Worm (Caenorhabditis elegans): Measurements from ENCODE around the gene bath-33.
"Not testable (repeated sequence)": the region's sequence is repeated elsewhere in the genome, so short reads cannot be mapped to it uniquely, and the experiment has no call there.

Gene bath-33

DNA sequence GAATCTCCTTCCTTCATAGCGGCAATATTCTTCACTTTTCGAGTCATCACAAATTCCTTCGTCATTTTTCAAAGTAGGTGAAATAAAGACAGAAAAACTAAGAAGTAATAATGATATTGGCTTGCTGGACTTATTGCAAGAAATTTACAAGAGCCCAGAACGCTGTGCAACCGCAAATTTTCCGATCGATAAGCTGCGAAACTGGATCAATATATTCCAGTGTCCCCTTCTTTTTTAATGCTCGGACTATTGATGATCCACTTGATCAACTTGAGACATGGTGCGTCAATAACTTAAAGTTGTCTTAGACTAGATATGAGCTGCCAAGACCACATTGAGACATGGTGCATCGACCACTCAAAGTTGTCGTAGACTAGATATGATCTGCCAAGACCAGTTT lies at the start of gene bath-33:
TSS of gene bath-33 (minus strand) at position 101 of the 400 bp plus-strand sequence.
- TF ChIP-seq ref-1 (GFP tag; conservative IDR thresholded peaks at IDR 0.05), result no peak

DNA sequence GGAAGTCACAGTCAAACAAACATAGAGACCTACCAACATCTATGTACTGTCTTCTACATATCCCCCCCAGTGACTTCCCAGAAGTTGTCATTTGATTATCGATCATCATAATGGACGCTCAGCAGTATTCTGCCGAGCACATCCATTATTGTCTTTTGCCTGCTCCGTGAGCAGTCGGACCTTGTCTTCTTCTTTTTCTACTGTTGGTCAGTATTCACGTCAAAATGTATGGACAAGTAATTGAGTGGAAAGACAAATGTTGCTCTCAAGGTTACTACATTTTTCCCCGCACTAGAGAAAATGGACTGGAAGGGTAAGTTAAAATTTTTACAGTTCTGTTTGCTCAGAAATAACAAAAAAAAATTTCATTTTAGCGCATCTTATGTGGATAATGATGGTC lies 48.9 kb upstream of the bath-33 start, which contains the start of gene btb-12:
TSS of gene btb-12 (plus strand) at position 301 of the 400 bp plus-strand sequence.
- TF ChIP-seq cog-1 (tag; optimal IDR thresholded peaks at IDR 0.05) (no peak), ztf-23 (GFP tag; IDR thresholded peaks at IDR 0.05) (no peak), med-1 (GFP tag; optimal IDR thresholded peaks at IDR 0.05; ENCODE audit: insufficient read depth) (no peak), ref-1 (GFP tag; conservative IDR thresholded peaks at IDR 0.05) (no peak), T22C8.4 (GFP tag; IDR thresholded peaks at IDR 0.05) (no peak), tab-1 (GFP tag; IDR thresholded peaks at IDR 0.05) (no peak), klf-2 (GFP tag; conservative IDR thresholded peaks at IDR 0.05) (no peak), flt-1 (GFP tag; IDR thresholded peaks at IDR 0.05) (no peak), ztf-29 (GFP tag; IDR thresholded peaks at IDR 0.05) (no peak)

DNA sequence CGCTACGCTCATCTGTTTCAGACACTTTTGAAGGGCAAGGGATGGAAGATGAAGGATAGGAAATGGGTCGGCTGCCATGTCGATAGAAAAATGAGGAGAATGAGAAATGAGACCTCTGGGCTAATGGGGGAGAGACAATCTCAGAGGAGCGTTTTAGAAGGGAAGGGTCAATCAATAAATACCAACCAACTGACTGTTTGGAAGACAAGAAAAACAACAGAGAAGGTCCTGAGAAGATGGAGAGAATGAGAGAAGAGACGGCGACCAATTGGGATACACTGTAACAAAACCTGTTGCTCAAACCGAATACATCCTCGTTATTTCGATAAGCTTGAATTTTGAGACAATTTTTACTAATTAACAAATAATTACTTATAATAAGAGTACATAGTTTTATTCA lies 47.4 kb upstream of the bath-33 start, which contains the start of gene fbxb-15:
TSS of gene fbxb-15 (minus strand) at position 101 of the 400 bp plus-strand sequence.
- TF ChIP-seq ref-1 (GFP tag; conservative IDR thresholded peaks at IDR 0.05) (no peak), flt-1 (GFP tag; IDR thresholded peaks at IDR 0.05) (no peak), ztf-29 (GFP tag; IDR thresholded peaks at IDR 0.05) (no peak), tab-1 (GFP tag; IDR thresholded peaks at IDR 0.05) (no peak), med-1 (GFP tag; optimal IDR thresholded peaks at IDR 0.05; ENCODE audit: insufficient read depth) (no peak), klf-2 (GFP tag; conservative IDR thresholded peaks at IDR 0.05) (no peak), ztf-23 (GFP tag; IDR thresholded peaks at IDR 0.05) (no peak), T22C8.4 (GFP tag; IDR thresholded peaks at IDR 0.05) (no peak), cog-1 (tag; optimal IDR thresholded peaks at IDR 0.05) (no peak)

DNA sequence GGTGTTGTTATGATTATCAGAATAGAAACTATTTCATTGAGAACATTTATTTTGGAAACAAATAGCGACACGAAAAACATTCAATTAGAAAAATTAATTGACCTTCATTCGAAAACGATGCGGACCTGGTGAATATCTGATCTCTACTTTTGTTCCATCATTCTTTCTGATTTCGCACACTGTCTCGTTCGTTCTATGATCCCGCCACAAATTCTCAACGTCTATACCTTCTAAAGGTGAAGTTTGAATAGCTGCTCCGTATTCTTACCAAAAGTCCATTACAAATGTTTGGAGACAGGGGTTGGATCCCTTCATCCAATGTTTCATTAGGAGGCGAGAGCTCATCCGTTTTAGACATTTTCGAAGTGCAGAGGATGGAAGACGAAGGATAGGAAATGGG lies 45.8 kb upstream of the bath-33 start, which contains the start of gene fbxb-16:
TSS of gene fbxb-16 (minus strand) at position 101 of the 400 bp plus-strand sequence.
- no peak for TF ChIP-seq T22C8.4 (GFP tag; IDR thresholded peaks at IDR 0.05)
- no peak for TF ChIP-seq ref-1 (GFP tag; conservative IDR thresholded peaks at IDR 0.05)
- no peak for TF ChIP-seq ztf-29 (GFP tag; IDR thresholded peaks at IDR 0.05)
- TF ChIP-seq flt-1 (GFP tag; IDR thresholded peaks at IDR 0.05), result no peak
- no peak for TF ChIP-seq med-1 (GFP tag; optimal IDR thresholded peaks at IDR 0.05; ENCODE audit: insufficient read depth)
- no peak for TF ChIP-seq tab-1 (GFP tag; IDR thresholded peaks at IDR 0.05)
- TF ChIP-seq ztf-23 (GFP tag; IDR thresholded peaks at IDR 0.05), result no peak
- TF ChIP-seq klf-2 (GFP tag; conservative IDR thresholded peaks at IDR 0.05), result no peak
- TF ChIP-seq cog-1 (tag; optimal IDR thresholded peaks at IDR 0.05), result no peak

DNA sequence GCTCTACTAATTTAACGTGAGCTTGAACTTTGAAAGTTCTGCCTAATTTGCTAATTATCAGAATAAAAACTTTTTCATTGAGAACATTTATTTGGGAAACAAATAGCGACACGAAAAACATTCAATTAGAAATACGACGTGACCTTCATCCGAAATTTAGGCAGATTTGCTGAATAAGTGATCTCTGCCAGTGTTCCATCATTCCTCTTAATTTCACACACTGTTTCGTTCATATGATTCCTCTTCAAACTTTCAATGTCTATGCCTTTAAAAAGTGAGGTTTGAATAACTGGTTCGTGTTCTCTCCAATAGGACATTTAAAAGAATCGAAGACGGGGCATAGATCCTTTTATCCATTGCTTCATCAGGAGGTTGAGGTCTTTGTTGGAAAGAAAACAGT lies 44.5 kb upstream of the bath-33 start, which contains the start of gene fbxb-20:
TSS of gene fbxb-20 (minus strand) at position 101 of the 400 bp plus-strand sequence.
- no peak for TF ChIP-seq ref-1 (GFP tag; conservative IDR thresholded peaks at IDR 0.05)
- TF ChIP-seq klf-2 (GFP tag; conservative IDR thresholded peaks at IDR 0.05), result no peak
- TF ChIP-seq tab-1 (GFP tag; IDR thresholded peaks at IDR 0.05), result no peak

DNA sequence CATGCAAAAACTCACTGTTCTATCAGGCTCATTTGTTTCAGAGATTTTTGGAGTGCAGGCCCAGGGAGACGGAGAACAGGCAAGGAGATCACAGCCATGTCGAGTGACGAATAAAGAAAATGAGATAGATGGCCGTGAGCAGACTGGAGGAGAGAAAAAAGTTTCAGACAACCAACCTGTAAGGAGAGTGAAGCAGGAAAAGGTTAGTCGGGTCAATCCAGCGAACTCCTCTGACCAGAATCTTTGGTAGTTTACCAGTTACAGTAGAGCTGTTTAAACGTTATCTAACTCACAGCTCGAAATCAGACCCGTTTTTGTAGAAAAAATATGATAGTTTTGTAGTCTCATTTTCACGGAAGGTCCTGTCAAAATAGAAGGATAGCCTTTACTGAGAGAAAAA lies 42.8 kb upstream of the bath-33 start, which contains the start of gene fbxb-21:
TSS of gene fbxb-21 (minus strand) at position 101 of the 400 bp plus-strand sequence.
- TF ChIP-seq ref-1 (GFP tag; conservative IDR thresholded peaks at IDR 0.05) (no peak), cog-1 (tag; optimal IDR thresholded peaks at IDR 0.05) (no peak), ztf-29 (GFP tag; IDR thresholded peaks at IDR 0.05) (no peak)

DNA sequence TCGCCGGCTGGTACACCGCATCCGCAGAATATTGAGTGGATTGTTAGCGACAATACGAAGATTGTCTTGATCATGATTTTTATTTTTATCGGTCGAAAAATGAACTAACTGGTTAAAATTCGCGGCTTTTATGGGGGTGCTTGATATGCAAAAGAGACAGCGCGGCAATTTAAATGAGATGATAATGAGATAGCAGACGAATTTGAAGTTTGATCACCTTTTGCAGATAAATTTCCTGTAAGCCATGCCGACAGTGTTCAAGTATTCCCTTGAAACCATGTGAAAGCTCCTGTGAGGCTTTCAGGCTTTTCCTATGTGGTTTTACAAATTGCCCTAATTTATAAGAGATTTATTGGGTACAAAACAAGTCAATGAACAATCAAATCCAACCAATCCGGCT lies 40.2 kb upstream of the bath-33 start, which contains the start of gene ZC204.17:
TSS of gene ZC204.17 (minus strand) at position 101 of the 400 bp plus-strand sequence.
- TF ChIP-seq T22C8.4 (GFP tag; IDR thresholded peaks at IDR 0.05) (no peak), klf-2 (GFP tag; conservative IDR thresholded peaks at IDR 0.05) (no peak), flt-1 (GFP tag; IDR thresholded peaks at IDR 0.05) (no peak), ztf-23 (GFP tag; IDR thresholded peaks at IDR 0.05) (no peak), ztf-29 (GFP tag; IDR thresholded peaks at IDR 0.05) (no peak), med-1 (GFP tag; optimal IDR thresholded peaks at IDR 0.05; ENCODE audit: insufficient read depth) (no peak)

DNA sequence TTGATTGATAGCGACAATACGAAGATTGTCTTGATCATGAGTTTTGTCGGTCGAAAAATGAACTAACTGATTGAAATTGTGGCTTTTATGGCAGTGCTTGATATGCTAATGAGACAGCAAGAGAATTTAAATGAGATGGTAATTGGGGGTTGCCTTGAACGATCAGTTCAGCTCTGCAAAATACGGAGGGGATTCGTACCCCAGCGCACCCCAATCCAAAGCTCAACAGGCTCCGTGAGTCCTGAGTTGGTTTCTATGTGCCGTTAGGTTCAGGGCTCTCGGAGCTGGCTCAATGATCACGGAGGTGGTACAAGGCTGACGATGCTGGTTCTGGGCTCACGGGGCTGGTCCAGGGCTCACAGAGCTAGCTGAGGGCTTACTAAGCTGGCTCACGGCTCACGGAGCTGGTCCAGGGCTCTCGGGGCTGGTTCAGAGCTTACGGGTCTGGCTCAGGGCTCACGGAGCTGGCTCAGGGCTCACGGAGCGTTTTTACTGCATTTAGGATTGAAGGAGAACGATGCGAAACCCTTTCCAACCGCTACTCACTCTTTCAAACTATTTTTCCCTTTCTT lies 38.9 kb upstream of the bath-33 start, which contains the start of gene ZC204.6:
TSS of gene ZC204.6 (minus strand) at position 51 of the 572 bp plus-strand sequence.
- TF ChIP-seq cog-1 (tag; optimal IDR thresholded peaks at IDR 0.05) (no peak), flt-1 (GFP tag; IDR thresholded peaks at IDR 0.05) (no peak), T22C8.4 (GFP tag; IDR thresholded peaks at IDR 0.05) (no peak), ztf-23 (GFP tag; IDR thresholded peaks at IDR 0.05) (no peak), ztf-29 (GFP tag; IDR thresholded peaks at IDR 0.05) (no peak), tab-1 (GFP tag; IDR thresholded peaks at IDR 0.05) (no peak)

DNA sequence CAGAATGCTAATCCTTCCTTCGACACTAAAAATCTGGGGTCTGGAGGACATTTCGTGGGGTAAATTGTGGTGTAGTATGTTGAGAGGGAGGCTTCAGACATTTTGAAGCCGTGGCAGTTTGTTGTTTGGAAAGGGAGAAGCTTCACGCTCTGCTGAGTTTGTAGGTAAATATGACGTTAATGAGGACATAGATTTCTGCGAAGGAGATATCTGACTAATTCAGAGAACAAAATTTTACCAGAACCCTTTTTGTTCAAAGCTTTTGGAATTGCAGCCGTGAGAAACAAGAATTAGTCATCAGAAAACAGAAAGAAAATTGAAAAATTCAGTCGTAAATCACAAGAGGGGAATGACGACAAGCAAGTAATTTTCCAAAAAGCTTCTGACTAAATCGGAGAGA lies 34.5 kb upstream of the bath-33 start, which contains the start of gene srh-72:
TSS of gene srh-72 (minus strand) at position 101 of the 400 bp plus-strand sequence.
- TF ChIP-seq cog-1 (tag; optimal IDR thresholded peaks at IDR 0.05) (no peak), ref-1 (GFP tag; conservative IDR thresholded peaks at IDR 0.05) (no peak), med-1 (GFP tag; optimal IDR thresholded peaks at IDR 0.05; ENCODE audit: insufficient read depth) (no peak), T22C8.4 (GFP tag; IDR thresholded peaks at IDR 0.05) (no peak), ztf-29 (GFP tag; IDR thresholded peaks at IDR 0.05) (no peak), ztf-23 (GFP tag; IDR thresholded peaks at IDR 0.05) (no peak)

DNA sequence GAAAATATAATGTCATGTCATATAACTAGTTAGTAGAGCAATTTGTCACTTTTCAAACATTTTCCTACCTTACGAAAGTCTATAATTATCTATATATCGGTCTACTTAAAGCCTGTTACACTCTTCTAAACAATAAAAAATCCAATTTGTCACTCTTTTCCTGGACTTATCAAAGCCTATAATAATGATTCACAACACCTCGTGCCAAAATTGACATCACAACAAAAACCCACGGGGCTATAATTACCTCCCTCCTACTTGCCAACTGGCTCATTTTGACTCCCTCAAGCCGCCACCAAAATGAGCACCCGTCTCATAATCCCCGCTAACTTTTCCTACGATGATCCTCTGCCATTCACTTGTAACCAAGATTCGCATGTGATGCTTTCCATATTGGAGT lies 30.4 kb upstream of the bath-33 start, which contains the start of gene srg-20:
TSS of gene srg-20 (plus strand) at position 301 of the 400 bp plus-strand sequence.
- TF ChIP-seq klf-2 (GFP tag; conservative IDR thresholded peaks at IDR 0.05); ztf-29 (GFP tag; IDR thresholded peaks at IDR 0.05); cog-1 (tag; optimal IDR thresholded peaks at IDR 0.05): not testable (repeated sequence)

Measured in whole organism, midembryonic.